Worm (Caenorhabditis elegans) whole organism, early embryonic: ENCODE data around the gene Y62H9A.2.

Experiments
- B0310.2 ChIP-seq: sonication (generic microtip); optimal IDR thresholded peaks from 2 replicates; lab custom pipeline; 2016; ENCODE audit warnings: mild to moderate bottlenecking, missing genetic modification characterization, missing compliant biosample characterization
- F13C5.2 ChIP-seq: sonication (generic microtip); optimal IDR thresholded peaks from 2 replicates; lab custom pipeline; 2017; ENCODE audit warnings: mild to moderate bottlenecking, missing genetic modification characterization, inconsistent platforms, missing compliant biosample characterization
- aly-1 ChIP-seq: sonication (generic microtip); optimal IDR thresholded peaks from 2 replicates; lab custom pipeline; 2016; ENCODE audit warnings: missing genetic modification characterization, missing compliant biosample characterization
- ama-1 ChIP-seq: fragments of 150-350 bp; optimal IDR thresholded peaks from 2 replicates; lab custom pipeline; 2014
- ceh-13 ChIP-seq: fragments of 200-800 bp; sonication (Bioruptor generic); optimal IDR thresholded peaks from 2 replicates; lab custom pipeline; 2018; ENCODE audit warnings: mild to moderate bottlenecking, missing genetic modification characterization, missing compliant biosample characterization
- ceh-36 ChIP-seq: sonication (generic microtip); optimal IDR thresholded peaks from 2 replicates; lab custom pipeline; 2016; ENCODE audit warnings: missing genetic modification characterization, inconsistent platforms, missing compliant biosample characterization
- ets-7 ChIP-seq: sonication (generic microtip); optimal IDR thresholded peaks from 2 replicates; lab custom pipeline; 2016; ENCODE audit warnings: missing genotype, missing genetic modification characterization, missing compliant biosample characterization
- flt-1 ChIP-seq: fragments of 200-800 bp; sonication (Bioruptor generic); IDR thresholded peaks from 2 replicates; pipeline ENCODE4 v1.3.6; 2022; ENCODE audit warnings: missing genetic modification characterization, missing compliant biosample characterization
- hmbx-1 ChIP-seq: sonication (generic microtip); optimal IDR thresholded peaks from 2 replicates; lab custom pipeline; 2016; ENCODE audit warnings: mild to moderate bottlenecking, missing genetic modification characterization, missing compliant biosample characterization
- hmg-4 ChIP-seq: fragments of 200-800 bp; sonication (Bioruptor generic); optimal IDR thresholded peaks from 2 replicates; lab custom pipeline; 2018; ENCODE audit warnings: mild to moderate bottlenecking, missing genetic modification characterization, missing compliant biosample characterization
- hnd-1 ChIP-seq: sonication (generic microtip); optimal IDR thresholded peaks from 2 replicates; lab custom pipeline; 2016; ENCODE audit warnings: missing genetic modification characterization, missing compliant biosample characterization
- pes-1 ChIP-seq: fragments of 200-800 bp; sonication (Bioruptor generic); IDR thresholded peaks from 2 replicates; pipeline ENCODE4 v1.3.6; 2022; ENCODE audit warnings: missing genetic modification reagents, missing genetic modification characterization, missing compliant biosample characterization
- scrt-1 ChIP-seq: fragments of 200-800 bp; sonication (Bioruptor generic); IDR thresholded peaks from 2 replicates; pipeline ENCODE4 v1.3.6; 2022; ENCODE audit warnings: missing genetic modification characterization, missing compliant biosample characterization
- sea-1 ChIP-seq: fragments of 200-800 bp; sonication (Bioruptor generic); conservative IDR thresholded peaks from 2 replicates; pipeline ENCODE4 v1.3.6; 2022; ENCODE audit warnings: missing genetic modification characterization, missing compliant biosample characterization
- tbx-11 ChIP-seq: fragments of 200-800 bp; sonication (Bioruptor generic); IDR thresholded peaks from 2 replicates; pipeline ENCODE4 v1.3.6; 2022; ENCODE audit warnings: missing genetic modification characterization, missing compliant biosample characterization
- tbx-37 ChIP-seq: fragments of 200-800 bp; sonication (Bioruptor generic); conservative IDR thresholded peaks from 2 replicates; pipeline ENCODE4 v1.3.6; 2022; ENCODE audit warnings: missing genetic modification reagents, missing genetic modification characterization, missing compliant biosample characterization
- tra-4 ChIP-seq: sonication (generic microtip); optimal IDR thresholded peaks from 2 replicates; lab custom pipeline; 2017; ENCODE audit warnings: missing genetic modification characterization, missing compliant biosample characterization

Y62H9A.2 gene

DNA sequence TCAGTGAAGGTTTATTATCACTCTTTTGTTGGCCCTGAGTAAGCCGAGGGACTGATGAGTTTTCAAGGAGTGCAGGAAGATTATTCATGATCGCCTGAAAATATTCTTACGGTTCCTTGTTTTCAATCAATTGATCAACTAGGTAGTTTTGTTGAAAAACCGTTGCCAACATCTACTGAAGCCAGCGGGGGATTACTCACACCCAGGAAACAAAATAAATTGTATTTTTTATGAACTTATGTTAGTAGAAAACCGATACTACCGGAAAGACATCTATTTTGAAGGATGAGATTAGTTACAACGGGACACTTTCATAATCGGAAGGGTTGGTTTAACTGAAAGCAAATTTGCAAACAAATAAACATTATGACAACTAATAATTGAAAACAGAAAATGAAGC lies at the start of gene Y62H9A.2:
Gene Y62H9A.2, minus strand, starts transcription at position 101 of the 400 bp plus-strand sequence.
- no peak for TF ChIP-seq tbx-11

DNA sequence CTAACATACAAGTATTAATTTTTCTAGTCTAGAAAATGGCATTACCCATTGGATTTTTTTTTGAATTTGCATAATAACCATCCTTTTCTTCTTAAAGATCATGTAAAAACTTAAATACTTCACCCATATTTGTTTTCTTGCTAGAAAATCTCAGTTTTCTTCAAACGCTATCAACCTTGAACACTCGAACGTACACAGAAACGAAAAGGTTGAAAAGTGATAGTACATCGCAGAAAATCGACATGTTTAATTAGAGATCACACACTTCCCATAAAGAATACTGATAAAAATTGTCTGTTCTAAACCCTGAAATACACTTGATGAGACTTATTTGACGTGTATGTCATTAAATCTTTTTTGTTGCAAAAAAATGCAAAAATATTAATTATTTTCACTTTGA lies 49.6 kb upstream of the Y62H9A.2 start, which contains the start of gene F55G7.4:
Gene F55G7.4, plus strand, starts transcription at position 301 of the 400 bp plus-strand sequence.
- TF ChIP-seq tra-4 (tag; lab: Kevin White, UChicago) = no peak
- no peak for TF ChIP-seq B0310.2 (tag; lab: Kevin White, UChicago)
- no peak for TF ChIP-seq scrt-1 (GFP tag; lab: Robert Waterston, UW)
- TF ChIP-seq sea-1 (GFP tag; lab: Robert Waterston, UW) = no peak
- no peak for TF ChIP-seq hmbx-1 (tag; lab: Kevin White, UChicago)
- TF ChIP-seq hmg-4 (GFP tag; lab: Kevin White, UChicago) = no peak
- TF ChIP-seq tbx-37 (GFP tag; lab: Robert Waterston, UW) = no peak
- no peak for TF ChIP-seq ama-1 (lab: Kevin White, UChicago)
- TF ChIP-seq flt-1 (GFP tag; lab: Robert Waterston, UW) = no peak
- TF ChIP-seq aly-1 (tag; lab: Kevin White, UChicago) = no peak
- no peak for TF ChIP-seq ceh-36 (tag; lab: Kevin White, UChicago)
- TF ChIP-seq tbx-11 = no peak
- no peak for TF ChIP-seq pes-1 (GFP tag; lab: Robert Waterston, UW)
- TF ChIP-seq ets-7 (tag; lab: Kevin White, UChicago) = no peak
- TF ChIP-seq hnd-1 (tag; lab: Kevin White, UChicago) = no peak
- TF ChIP-seq F13C5.2 = no peak
- no peak for TF ChIP-seq ceh-13 (GFP tag; lab: Kevin White, UChicago)

DNA sequence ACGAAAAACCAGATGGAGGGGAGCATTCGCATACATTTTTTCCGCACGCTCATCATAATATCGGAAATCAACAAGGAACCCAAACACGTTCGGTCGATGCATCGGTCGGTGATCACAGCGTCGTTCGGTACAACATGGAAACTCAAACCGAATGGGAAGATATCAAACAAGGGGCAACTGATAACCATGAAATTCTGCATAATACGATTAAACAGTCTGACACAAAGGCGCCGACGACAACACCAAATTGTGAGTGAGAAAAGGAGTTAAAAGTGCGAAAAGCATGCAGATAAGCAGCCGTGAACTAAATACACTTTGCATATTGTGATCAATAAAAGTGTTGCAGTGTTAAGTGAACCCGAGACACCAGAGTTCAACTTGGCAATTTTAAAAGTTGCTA lies 47.2 kb upstream of the Y62H9A.2 start:
- TF ChIP-seq hmbx-1 (tag; lab: Kevin White, UChicago) = no peak
- TF ChIP-seq ama-1 (lab: Kevin White, UChicago) = no peak
- no peak for TF ChIP-seq ets-7 (tag; lab: Kevin White, UChicago)
- TF ChIP-seq tra-4 (tag; lab: Kevin White, UChicago) = no peak
- no peak for TF ChIP-seq hmg-4 (GFP tag; lab: Kevin White, UChicago)
- TF ChIP-seq scrt-1 (GFP tag; lab: Robert Waterston, UW) = no peak
- TF ChIP-seq ceh-13 (GFP tag; lab: Kevin White, UChicago) = no peak
- TF ChIP-seq pes-1 (GFP tag; lab: Robert Waterston, UW) = no peak

DNA sequence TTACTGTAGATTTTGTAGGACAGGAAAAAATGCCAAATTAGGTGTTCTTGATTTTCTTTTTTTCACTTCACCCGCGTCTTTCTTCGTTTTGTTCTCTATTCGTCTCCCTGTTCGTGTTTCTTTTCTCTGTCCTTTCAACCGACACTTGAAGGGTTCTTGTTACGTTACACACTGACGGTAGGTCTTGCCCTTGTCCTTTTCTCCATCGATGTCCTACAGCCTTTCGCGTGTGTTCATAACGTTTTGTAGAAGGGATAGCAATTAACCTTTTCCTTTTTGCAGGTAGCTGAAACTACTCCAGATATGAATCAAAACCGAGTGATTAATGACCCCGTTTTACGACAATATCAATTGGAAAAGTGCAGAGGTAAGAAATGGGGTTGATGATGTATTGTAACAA lies 46.1 kb upstream of the Y62H9A.2 start, which contains the start of gene F55G7.1:
Gene F55G7.1, plus strand, starts transcription at position 276 of the 400 bp plus-strand sequence.
- TF ChIP-seq F13C5.2 = no peak
- TF ChIP-seq ceh-36 (tag; lab: Kevin White, UChicago) = no peak
- TF ChIP-seq scrt-1 (GFP tag; lab: Robert Waterston, UW) = no peak
- TF ChIP-seq hnd-1 (tag; lab: Kevin White, UChicago) = no peak
- no peak for TF ChIP-seq tra-4 (tag; lab: Kevin White, UChicago)
- TF ChIP-seq tbx-37 (GFP tag; lab: Robert Waterston, UW) = no peak
- no peak for TF ChIP-seq tbx-11
- TF ChIP-seq ets-7 (tag; lab: Kevin White, UChicago) = no peak
- no peak for TF ChIP-seq sea-1 (GFP tag; lab: Robert Waterston, UW)
- TF ChIP-seq hmbx-1 (tag; lab: Kevin White, UChicago) = no peak
- no peak for TF ChIP-seq ceh-13 (GFP tag; lab: Kevin White, UChicago)
- TF ChIP-seq B0310.2 (tag; lab: Kevin White, UChicago) = no peak
- no peak for TF ChIP-seq pes-1 (GFP tag; lab: Robert Waterston, UW)
- no peak for TF ChIP-seq hmg-4 (GFP tag; lab: Kevin White, UChicago)
- no peak for TF ChIP-seq ama-1 (lab: Kevin White, UChicago)
- no peak for TF ChIP-seq flt-1 (GFP tag; lab: Robert Waterston, UW)
- no peak for TF ChIP-seq aly-1 (tag; lab: Kevin White, UChicago)

DNA sequence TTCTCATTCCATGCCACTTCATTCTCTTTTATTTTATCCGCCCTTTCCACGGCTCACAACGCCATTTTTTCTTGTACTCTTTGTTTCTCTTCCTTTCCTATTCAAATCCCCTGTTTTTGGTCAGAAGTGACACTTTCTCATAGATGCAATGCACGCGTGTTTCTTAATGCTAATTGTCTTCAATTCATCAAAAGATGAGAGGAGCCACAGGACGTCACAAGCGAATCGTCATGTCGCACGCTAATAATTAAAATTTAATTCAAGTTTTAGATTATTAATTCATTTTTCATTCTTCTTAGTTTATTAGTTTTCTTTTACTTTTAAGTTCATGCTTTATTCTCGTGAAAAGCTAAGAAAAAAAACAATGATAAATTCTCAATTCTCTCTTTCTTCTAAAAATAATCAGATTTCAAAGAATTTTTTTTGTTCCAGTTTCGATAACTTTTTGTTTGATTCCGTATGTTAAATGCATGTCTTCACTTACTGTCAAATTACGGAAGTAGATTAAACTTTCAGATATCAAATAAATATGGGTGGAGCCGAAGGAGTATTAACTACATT lies 42.8 kb upstream of the Y62H9A.2 start, which contains the start of gene Y62H9A.14:
Gene Y62H9A.14, plus strand, starts transcription at position 511 of the 561 bp plus-strand sequence.
- TF ChIP-seq ama-1 (lab: Kevin White, UChicago) = no peak
- no peak for TF ChIP-seq ceh-13 (GFP tag; lab: Kevin White, UChicago)
- no peak for TF ChIP-seq B0310.2 (tag; lab: Kevin White, UChicago)
- no peak for TF ChIP-seq ceh-36 (tag; lab: Kevin White, UChicago)
- no peak for TF ChIP-seq F13C5.2

DNA sequence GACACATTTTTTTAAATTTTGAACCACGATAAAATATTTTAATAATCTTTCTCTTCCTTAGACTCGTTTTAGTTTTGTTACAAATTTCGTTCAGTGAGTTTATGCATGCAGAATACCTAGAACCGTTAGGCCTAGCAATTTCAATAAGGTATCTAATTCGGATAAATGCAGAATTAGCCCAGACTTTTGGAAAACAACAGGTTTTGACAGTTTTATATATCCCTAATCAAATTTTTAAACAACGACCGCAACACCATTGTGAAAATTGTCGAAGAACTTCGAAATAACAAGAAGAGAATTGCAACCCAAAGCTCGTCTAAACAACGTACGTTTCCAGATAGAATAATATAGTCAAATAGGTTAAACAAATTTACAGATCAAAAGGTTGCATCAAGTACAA lies 40.0 kb upstream of the Y62H9A.2 start, which contains the start of gene Y62H9A.16:
Gene Y62H9A.16, plus strand, starts transcription at position 301 of the 400 bp plus-strand sequence.
- TF ChIP-seq aly-1 (tag; lab: Kevin White, UChicago) (no peak), ama-1 (lab: Kevin White, UChicago) (no peak), tbx-37 (GFP tag; lab: Robert Waterston, UW) (no peak), B0310.2 (tag; lab: Kevin White, UChicago) (no peak), tbx-11 (no peak), sea-1 (GFP tag; lab: Robert Waterston, UW) (no peak), hmbx-1 (tag; lab: Kevin White, UChicago) (no peak), F13C5.2 (no peak), hnd-1 (tag; lab: Kevin White, UChicago) (no peak), ets-7 (tag; lab: Kevin White, UChicago) (no peak), pes-1 (GFP tag; lab: Robert Waterston, UW) (no peak), ceh-36 (tag; lab: Kevin White, UChicago) (no peak), ceh-13 (GFP tag; lab: Kevin White, UChicago) (no peak), tra-4 (tag; lab: Kevin White, UChicago) (no peak), flt-1 (GFP tag; lab: Robert Waterston, UW) (no peak), hmg-4 (GFP tag; lab: Kevin White, UChicago) (no peak), scrt-1 (GFP tag; lab: Robert Waterston, UW) (no peak)

DNA sequence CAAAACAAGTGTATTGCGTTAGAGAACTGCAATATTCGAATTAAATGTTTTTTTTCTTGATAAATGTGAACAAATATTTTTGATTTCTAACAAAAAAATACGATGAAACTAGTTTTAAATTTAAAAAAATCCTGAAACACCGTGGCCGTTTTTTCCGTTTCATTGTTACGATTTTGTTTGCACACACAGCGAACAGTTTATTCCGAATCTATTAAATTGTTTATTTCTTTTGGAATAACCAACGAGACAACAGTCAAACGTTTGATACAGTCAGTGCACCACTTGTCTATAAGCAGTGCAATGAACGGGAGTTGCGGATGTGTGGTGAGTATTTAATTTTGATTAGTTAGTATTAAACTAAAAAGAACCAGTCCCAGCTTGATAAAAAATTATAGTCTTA lies 38.7 kb upstream of the Y62H9A.2 start, which contains the start of gene Y62H9A.13:
Gene Y62H9A.13, plus strand, starts transcription at position 301 of the 400 bp plus-strand sequence.
- no peak for TF ChIP-seq ceh-13 (GFP tag; lab: Kevin White, UChicago)
- no peak for TF ChIP-seq pes-1 (GFP tag; lab: Robert Waterston, UW)
- TF ChIP-seq tra-4 (tag; lab: Kevin White, UChicago) = no peak
- TF ChIP-seq tbx-11 = no peak
- TF ChIP-seq scrt-1 (GFP tag; lab: Robert Waterston, UW) = no peak
- no peak for TF ChIP-seq ama-1 (lab: Kevin White, UChicago)
- TF ChIP-seq F13C5.2 = no peak
- TF ChIP-seq sea-1 (GFP tag; lab: Robert Waterston, UW) = no peak
- TF ChIP-seq aly-1 (tag; lab: Kevin White, UChicago) = no peak
- no peak for TF ChIP-seq ets-7 (tag; lab: Kevin White, UChicago)
- no peak for TF ChIP-seq hmbx-1 (tag; lab: Kevin White, UChicago)
- TF ChIP-seq hnd-1 (tag; lab: Kevin White, UChicago) = no peak
- TF ChIP-seq flt-1 (GFP tag; lab: Robert Waterston, UW) = no peak
